Fruit fly (Drosophila melanogaster) whole organism, embryonic: ENCODE data around the gene Nubp1.

Experiments
- BtbVII ChIP-seq: fragments of 200-800 bp; sonication (Bioruptor generic); optimal IDR thresholded peaks from 3 replicates; lab custom pipeline; 2017; ENCODE audit warnings: missing biosample characterization, mild to moderate bottlenecking, missing genetic modification characterization
- CG11398 ChIP-seq: fragments of 200-800 bp; sonication (Bioruptor generic); optimal IDR thresholded peaks from 2 replicates; lab custom pipeline; 2016; ENCODE audit warnings: missing biosample characterization, missing genetic modification characterization
- CG16863 ChIP-seq: fragments of 200-800 bp; sonication (Bioruptor generic); optimal IDR thresholded peaks from 3 replicates; lab custom pipeline; 2016; ENCODE audit warnings: missing biosample characterization, missing genetic modification characterization
- CG17361 ChIP-seq: fragments of 200-800 bp; sonication (Bioruptor generic); IDR thresholded peaks from 3 replicates; pipeline ENCODE4 v1.3.6; 2022; ENCODE audit warnings: missing biosample characterization, missing genetic modification characterization
- CG2202 ChIP-seq: fragments of 200-800 bp; sonication (Bioruptor generic); optimal IDR thresholded peaks from 2 replicates; lab custom pipeline; 2018; ENCODE audit warnings: missing biosample characterization, mild to moderate bottlenecking, missing genetic modification characterization
- CG31441 ChIP-seq: fragments of 200-800 bp; sonication (Bioruptor generic); IDR thresholded peaks from 2 replicates; pipeline ENCODE4 v1.3.6; 2022; ENCODE audit warnings: missing biosample characterization, missing genetic modification characterization
- CG3163 ChIP-seq: fragments of 200-800 bp; sonication (Bioruptor generic); optimal IDR thresholded peaks from 3 replicates; lab custom pipeline; 2016; ENCODE audit warnings: missing biosample characterization, missing genetic modification characterization
- CG4282 ChIP-seq: fragments of 200-800 bp; sonication (Bioruptor generic); optimal IDR thresholded peaks from 2 replicates; lab custom pipeline; 2016; ENCODE audit warnings: missing biosample characterization, missing genetic modification characterization
- CG5245 ChIP-seq: fragments of 200-800 bp; sonication (Bioruptor generic); optimal IDR thresholded peaks from 3 replicates; lab custom pipeline; 2016; ENCODE audit warnings: missing biosample characterization, missing genetic modification characterization
- CG7357 ChIP-seq: fragments of 200-800 bp; sonication (Bioruptor generic); IDR thresholded peaks from 3 replicates; pipeline ENCODE4 v1.3.6; 2022; ENCODE audit warnings: missing biosample characterization, missing genetic modification characterization
- CG7556 ChIP-seq: fragments of 200-800 bp; sonication (Bioruptor generic); optimal IDR thresholded peaks from 2 replicates; lab custom pipeline; 2017; ENCODE audit warnings: missing biosample characterization, mild to moderate bottlenecking, missing genetic modification characterization
- CG7928 ChIP-seq: fragments of 200-800 bp; sonication (Bioruptor generic); optimal IDR thresholded peaks from 2 replicates; lab custom pipeline; 2017; ENCODE audit warnings: missing biosample characterization, mild to moderate bottlenecking, missing genetic modification characterization
- CG8388 ChIP-seq: fragments of 200-800 bp; sonication (Bioruptor generic); optimal IDR thresholded peaks from 2 replicates; lab custom pipeline; 2019; ENCODE audit warnings: missing biosample characterization, mild to moderate bottlenecking, missing genetic modification characterization, moderate library complexity
- CG9876 ChIP-seq: fragments of 200-800 bp; sonication (Bioruptor generic); optimal IDR thresholded peaks from 2 replicates; lab custom pipeline; 2016; ENCODE audit warnings: missing biosample characterization, missing genetic modification characterization
- D ChIP-seq, 2 experiments: fragments of 200-800 bp in 1 of 2; fragments of >200 bp in 1 of 2; sonication (Bioruptor generic) in 1 of 2; optimal IDR thresholded peaks; 2 replicates in 1 of 2; 3 replicates in 1 of 2; lab custom pipeline; 2017; ENCODE audit warnings: mild to moderate bottlenecking in 1 of 2, missing biosample characterization in 1 of 2, missing genetic modification characterization in 1 of 2, missing genetic modification reagents in 1 of 2
- Fer3 ChIP-seq: fragments of 200-800 bp; sonication (Bioruptor generic); optimal IDR thresholded peaks from 2 replicates; lab custom pipeline; 2018; ENCODE audit warnings: missing biosample characterization, mild to moderate bottlenecking, missing genetic modification characterization, moderate library complexity
- HLH3B ChIP-seq: fragments of 200-800 bp; sonication (Bioruptor generic); IDR thresholded peaks from 2 replicates; pipeline ENCODE4 v1.3.6; 2022; ENCODE audit warnings: missing biosample characterization, missing genetic modification characterization
- Hand ChIP-seq: fragments of 200-800 bp; sonication (Bioruptor generic); optimal IDR thresholded peaks from 2 replicates; lab custom pipeline; 2017; ENCODE audit warnings: mild to moderate bottlenecking, missing biosample characterization, missing genetic modification reagents, missing genetic modification characterization
- HmgD ChIP-seq: fragments of 200-800 bp; sonication (Bioruptor generic); optimal IDR thresholded peaks from 3 replicates; lab custom pipeline; 2016; ENCODE audit warnings: missing biosample characterization, missing genetic modification characterization
- MBD-R2 ChIP-seq: fragments of 200-800 bp; sonication (Bioruptor generic); IDR thresholded peaks from 2 replicates; pipeline ENCODE4 v1.3.6; 2022; ENCODE audit warnings: missing biosample characterization, missing genetic modification characterization
- Mes4 ChIP-seq: fragments of 200-800 bp; sonication (Bioruptor generic); optimal IDR thresholded peaks from 2 replicates; lab custom pipeline; 2016; ENCODE audit warnings: missing biosample characterization, missing genetic modification characterization
- NFAT ChIP-seq: fragments of 200-800 bp; sonication (Bioruptor generic); IDR thresholded peaks from 2 replicates; pipeline ENCODE4 v1.3.6; 2022; ENCODE audit warnings: missing biosample characterization, missing genetic modification characterization
- Optix ChIP-seq: fragments of 200-800 bp; sonication (Bioruptor generic); IDR thresholded peaks from 3 replicates; pipeline ENCODE4 v1.3.6; 2022; ENCODE audit warnings: missing biosample characterization, missing genetic modification characterization
- PHDP ChIP-seq: fragments of 200-800 bp; sonication (Bioruptor generic); optimal IDR thresholded peaks from 3 replicates; lab custom pipeline; 2018; ENCODE audit warnings: missing biosample characterization, mild to moderate bottlenecking, missing genetic modification characterization, moderate library complexity
- Sin3A ChIP-seq: fragments of >200 bp; optimal IDR thresholded peaks from 2 replicates; lab custom pipeline; 2018
- Spps ChIP-seq: fragments of 200-800 bp; sonication (Bioruptor generic); optimal IDR thresholded peaks from 2 replicates; lab custom pipeline; 2018; ENCODE audit warnings: missing biosample characterization, mild to moderate bottlenecking, missing genetic modification characterization
- TFAM ChIP-seq: fragments of 200-800 bp; sonication (Bioruptor generic); optimal IDR thresholded peaks from 2 replicates; lab custom pipeline; 2017; ENCODE audit warnings: missing biosample characterization, missing genetic modification characterization, inconsistent platforms
- Tbp ChIP-seq: fragments of >200 bp; optimal IDR thresholded peaks from 2 replicates; lab custom pipeline; 2018; ENCODE audit warnings: missing biosample characterization, missing genetic modification characterization
- cad ChIP-seq: fragments of >200 bp; optimal IDR thresholded peaks from 2 replicates; lab custom pipeline; 2017; ENCODE audit warnings: missing biosample characterization, missing genetic modification characterization
- ci ChIP-seq: fragments of 200-800 bp; sonication (Bioruptor generic); IDR thresholded peaks from 3 replicates; pipeline ENCODE4 v1.3.6; 2022; ENCODE audit warnings: missing biosample characterization, missing genetic modification characterization
- crp ChIP-seq, 2 experiments: fragments of 200-800 bp; sonication (Bioruptor generic); optimal IDR thresholded peaks; 2 replicates in 1 of 2; 3 replicates in 1 of 2; lab custom pipeline; 2017; ENCODE audit warnings: missing biosample characterization in 2 of 2, missing genetic modification characterization in 2 of 2, mild to moderate bottlenecking in 1 of 2, moderate library complexity in 1 of 2
- dmrt99B ChIP-seq: fragments of 200-800 bp; sonication (Bioruptor generic); optimal IDR thresholded peaks from 2 replicates; lab custom pipeline; 2018; ENCODE audit warnings: missing biosample characterization, mild to moderate bottlenecking, missing genetic modification characterization, moderate library complexity
- dysf ChIP-seq: fragments of 200-800 bp; sonication (Bioruptor generic); IDR thresholded peaks from 3 replicates; pipeline ENCODE4 v1.3.6; 2022; ENCODE audit warnings: missing biosample characterization, missing genetic modification characterization
- exex ChIP-seq: fragments of 200-800 bp; sonication (Bioruptor generic); optimal IDR thresholded peaks from 4 replicates; lab custom pipeline; 2018; ENCODE audit warnings: missing biosample characterization, mild to moderate bottlenecking, missing genetic modification characterization, moderate library complexity
- ham ChIP-seq: fragments of 200-800 bp; sonication (Bioruptor generic); IDR thresholded peaks from 2 replicates; pipeline ENCODE4 v1.3.6; 2022; ENCODE audit warnings: missing biosample characterization, missing genetic modification characterization
- hkb ChIP-seq, 2 experiments: fragments of 200-800 bp in 1 of 2; fragments of >200 bp in 1 of 2; sonication (Bioruptor generic) in 1 of 2; IDR thresholded peaks in 1 of 2; optimal IDR thresholded peaks in 1 of 2; 2 replicates each; pipeline versions ENCODE4 v1.3.6 to Lab custom; 2017 to 2022; ENCODE audit warnings: missing biosample characterization in 1 of 2, missing genetic modification characterization in 1 of 2
- mirr ChIP-seq: fragments of 200-800 bp; sonication (Bioruptor generic); optimal IDR thresholded peaks from 3 replicates; lab custom pipeline; 2018; ENCODE audit warnings: missing biosample characterization, mild to moderate bottlenecking, missing genetic modification characterization
- nau ChIP-seq: fragments of 200-800 bp; sonication (Bioruptor generic); optimal IDR thresholded peaks from 3 replicates; lab custom pipeline; 2017; ENCODE audit warnings: missing biosample characterization, mild to moderate bottlenecking, missing genetic modification characterization, missing genetic modification reagents
- onecut ChIP-seq: fragments of 200-800 bp; sonication (Bioruptor generic); IDR thresholded peaks from 2 replicates; pipeline ENCODE4 v1.3.6; 2022; ENCODE audit warnings: missing biosample characterization, missing genetic modification characterization
- org-1 ChIP-seq: fragments of 200-800 bp; sonication (Bioruptor generic); optimal IDR thresholded peaks from 2 replicates; lab custom pipeline; 2017; ENCODE audit warnings: missing biosample characterization, missing genetic modification characterization
- pb ChIP-seq: fragments of 200-800 bp; sonication (Bioruptor generic); optimal IDR thresholded peaks from 3 replicates; lab custom pipeline; 2016; ENCODE audit warnings: missing biosample characterization, missing genetic modification characterization
- pros ChIP-seq: fragments of 200-800 bp; sonication (Bioruptor generic); optimal IDR thresholded peaks from 3 replicates; lab custom pipeline; 2019; ENCODE audit warnings: missing biosample characterization, mild to moderate bottlenecking, missing genetic modification characterization, moderate library complexity
- sd ChIP-seq: fragments of 200-800 bp; sonication (Bioruptor generic); optimal IDR thresholded peaks from 3 replicates; lab custom pipeline; 2018; ENCODE audit warnings: missing biosample characterization, mild to moderate bottlenecking, missing genetic modification characterization, moderate library complexity
- stc ChIP-seq: fragments of 200-800 bp; sonication (Bioruptor generic); IDR thresholded peaks from 2 replicates; pipeline ENCODE4 v1.3.6; 2022; ENCODE audit warnings: missing biosample characterization, missing genetic modification characterization
- tio ChIP-seq: fragments of 200-800 bp; sonication (Bioruptor generic); optimal IDR thresholded peaks from 2 replicates; lab custom pipeline; 2017; ENCODE audit warnings: missing biosample characterization, missing genetic modification characterization, inconsistent platforms
- vfl ChIP-seq: fragments of 200-800 bp; sonication (Bioruptor generic); optimal IDR thresholded peaks from 2 replicates; lab custom pipeline; 2016; ENCODE audit warnings: missing biosample characterization, missing genetic modification characterization
- zen2 ChIP-seq: fragments of 200-800 bp; sonication (Bioruptor generic); IDR thresholded peaks from 3 replicates; pipeline ENCODE4 v1.3.6; 2022; ENCODE audit warnings: missing biosample characterization, missing genetic modification characterization; ENCODE audit not compliant: partially characterized antibody
- zfh2 ChIP-seq: fragments of 200-800 bp; sonication (Bioruptor generic); optimal IDR thresholded peaks from 2 replicates; lab custom pipeline; 2016; ENCODE audit warnings: missing biosample characterization, missing genetic modification characterization

The Nubp1 gene

DNA sequence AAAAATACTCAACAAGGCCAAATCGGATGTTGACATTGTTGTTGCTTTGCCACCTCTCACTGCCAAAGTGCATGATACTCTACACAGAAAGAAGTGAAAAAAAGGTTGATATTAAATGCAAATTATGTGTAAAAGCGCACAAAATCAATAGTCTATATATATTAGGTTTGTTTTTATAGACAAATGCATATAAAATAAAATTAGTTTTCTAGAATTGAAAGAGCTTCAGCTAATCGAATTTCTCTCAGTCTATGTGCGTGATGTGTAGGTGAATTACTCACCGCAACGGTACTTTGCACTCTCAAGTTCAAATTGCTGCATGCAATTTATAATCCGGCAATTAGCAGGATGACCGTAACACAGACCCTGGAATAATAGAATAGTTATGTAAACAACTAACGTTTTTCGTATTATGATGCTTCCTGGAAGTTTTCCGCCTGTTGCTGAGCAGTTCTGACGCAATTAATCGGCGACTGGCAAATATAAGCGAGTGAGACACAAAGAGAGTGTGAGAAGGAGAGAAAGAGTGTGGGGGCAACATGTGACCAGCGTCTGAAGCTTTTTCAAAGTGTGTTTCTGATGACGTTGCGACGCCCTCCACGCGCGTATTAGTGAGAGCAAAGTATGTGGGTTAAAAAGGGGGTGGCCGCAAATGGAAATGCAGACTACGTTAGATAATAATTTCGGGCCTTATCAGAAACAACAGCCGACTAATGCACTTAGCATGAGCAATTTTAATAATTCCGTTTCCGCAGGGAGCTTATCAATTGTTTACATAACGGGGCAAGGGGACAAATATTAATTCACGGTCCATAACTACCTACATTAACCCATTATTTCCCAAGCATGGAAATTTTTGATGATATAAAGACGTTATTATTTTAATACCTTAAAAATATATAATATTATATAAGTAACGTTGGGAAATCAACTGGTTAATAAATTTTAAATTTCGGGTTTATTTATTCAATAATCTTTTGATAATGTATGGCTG lies 11.3 kb upstream of the Nubp1 start (continued):
- TF ChIP-seq Hand (peak; percentile 77), tio (peak; percentile 86), stc (GFP tag; lab: Robert Waterston, UW) (peak; percentile 97), ci (peak; percentile 97), mirr (GFP tag; lab: Kevin White, UChicago) (peak; percentile 16), cad (no peak), onecut (GFP tag; lab: Robert Waterston, UW) (peak; percentile 88), vfl (peak; percentile 22), hkb (optimal IDR thresholded peaks at IDR 0.05; lab: Kevin White, UChicago) (no peak), hkb (GFP tag; IDR thresholded peaks at IDR 0.05; lab: Robert Waterston, UW) (peak; percentile 94), PHDP (tag; lab: Kevin White, UChicago) (peak; percentile 82), Sin3A (lab: Kevin White, UChicago) (no peak), CG17361 (GFP tag; lab: Robert Waterston, UW) (peak; percentile 96), CG9876 (no peak), Optix (GFP tag; lab: Robert Waterston, UW) (peak; percentile 75), org-1 (GFP tag; lab: Kevin White, UChicago) (peak; percentile 59), exex (peak; percentile 52), CG11398 (GFP tag; lab: Kevin White, UChicago) (peak; percentile 40), dysf (peak; percentile 96), CG4282 (peak; percentile 17), CG3163 (GFP tag; lab: Kevin White, UChicago) (no peak), Mes4 (GFP tag; lab: Kevin White, UChicago) (peak; percentile 53), CG7357 (GFP tag; lab: Robert Waterston, UW) (peak; percentile 81; the same call in 2 of the 3 replicates), CG16863 (GFP tag; lab: Kevin White, UChicago) (peak; percentile 85), Tbp (GFP tag; lab: Kevin White, UChicago) (no peak), nau (GFP tag; lab: Kevin White, UChicago) (peak; percentile 88), NFAT (peak; percentile 86), MBD-R2 (GFP tag; lab: Robert Waterston, UW) (peak; percentile 56; the same call in 1 of the 2 replicates), pb (GFP tag; lab: Kevin White, UChicago) (peak; percentile 22), CG31441 (GFP tag; lab: Robert Waterston, UW) (peak; percentile 94), Spps (tag; lab: Kevin White, UChicago) (peak; percentile 91), CG7556 (peak; percentile 91), CG5245 (GFP tag; lab: Kevin White, UChicago) (peak; percentile 91), zen2 (no peak), ham (GFP tag; lab: Robert Waterston, UW) (no peak; the same call in 1 of the 2 replicates), CG2202 (peak; percentile 47), dmrt99B (tag; lab: Kevin White, UChicago) (peak; percentile 96), sd (tag; lab: Kevin White, UChicago) (peak; percentile 51), BtbVII (peak; percentile 69), Fer3 (peak; percentile 94), CG8388 (GFP tag; lab: Kevin White, UChicago) (peak; percentile 94), zfh2 (GFP tag; lab: Kevin White, UChicago) (peak; percentile 39), CG7928 (GFP tag; lab: Kevin White, UChicago) (peak; percentile 21), TFAM (GFP tag; lab: Kevin White, UChicago) (peak; percentile 64), pros (no peak), crp (GFP tag; optimal IDR thresholded peaks at IDR 0.05; lab: Kevin White, UChicago) (peak in 1 of 2 experiments; percentile 47), D (optimal IDR thresholded peaks at IDR 0.05; lab: Kevin White, UChicago) (no peak), D (GFP tag; optimal IDR thresholded peaks at IDR 0.05; lab: Kevin White, UChicago) (peak; percentile 91), HLH3B (GFP tag; lab: Robert Waterston, UW) (peak; percentile 95), HmgD (GFP tag; lab: Kevin White, UChicago) (no peak)
